Worm (Caenorhabditis elegans) whole organism, L4 larva: ENCODE results near the gene R02E4.2.

Experiments used
- ctbp-1 ChIP-seq: fragments of 200-800 bp; sonication (Bioruptor generic); IDR thresholded peaks from 2 replicates; pipeline ENCODE4 v1.3.6; 2022; ENCODE audit warnings: missing genetic modification reagents, missing genetic modification characterization, missing compliant biosample characterization
- dmd-9 ChIP-seq: fragments of 200-800 bp; sonication (Bioruptor generic); IDR thresholded peaks from 2 replicates; pipeline ENCODE4 v1.3.6; 2022; ENCODE audit warnings: missing genetic modification reagents, missing genetic modification characterization, missing compliant biosample characterization
- mdl-1 ChIP-seq, 2 experiments: fragments of 150-350 bp in 1 of 2; sonication (generic microtip) in 1 of 2; optimal IDR thresholded peaks; 2 replicates each; lab custom pipeline; 2014 to 2017; ENCODE audit warnings: missing biosample characterization in 2 of 2, missing genetic modification characterization in 2 of 2
- nhr-102 ChIP-seq: sonication (generic microtip); optimal IDR thresholded peaks from 2 replicates; lab custom pipeline; 2016; ENCODE audit warnings: mild to moderate bottlenecking, missing genetic modification characterization, moderate library complexity, missing compliant biosample characterization

DNA sequence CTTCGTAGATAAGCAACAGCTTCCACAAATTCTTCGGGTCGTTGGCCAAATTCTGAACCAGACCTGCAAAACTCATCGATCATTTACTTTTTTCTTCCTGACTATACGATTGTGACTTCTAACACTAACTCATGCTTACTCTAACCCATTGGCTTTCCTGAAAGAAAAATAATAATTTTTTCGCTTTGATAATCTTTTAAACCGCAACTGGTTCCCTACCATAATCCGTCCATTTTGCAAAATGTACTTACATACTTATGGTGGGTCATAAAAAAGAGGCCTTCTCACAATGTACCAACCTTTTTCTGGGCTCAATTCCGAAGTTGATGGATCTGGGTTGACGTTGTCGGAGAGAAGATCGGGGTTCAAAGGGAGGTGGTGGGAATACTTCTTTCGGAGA is 12.3 kb upstream of the R02E4.2 start:
- no peak for TF ChIP-seq mdl-1 (tag; optimal IDR thresholded peaks at IDR 0.05; lab: Kevin White, UChicago)
- no peak for TF ChIP-seq dmd-9 (GFP tag; lab: Robert Waterston, UW)
- TF ChIP-seq nhr-102 (tag; lab: Kevin White, UChicago), result no peak
- TF ChIP-seq ctbp-1 (GFP tag; lab: Robert Waterston, UW), result no peak
